Worm (Caenorhabditis elegans) whole organism, young adult: Measurements from ENCODE around the gene rfs-1.

Experiments used
- ama-1 ChIP-seq, 3 experiments: fragments of 150-350 bp in 1 of 3; sonication (generic microtip) in 2 of 3; optimal IDR thresholded peaks; 2 replicates each; lab custom pipeline; 2014 to 2018; ENCODE audit warnings: missing biosample characterization in 2 of 3, missing genetic modification characterization in 2 of 3, missing genetic modification reagents in 2 of 3
- him-1 ChIP-seq: sonication (generic microtip); optimal IDR thresholded peaks from 2 replicates; lab custom pipeline; 2016; ENCODE audit warnings: missing genotype, missing genetic modification reagents, missing genetic modification characterization, missing compliant biosample characterization
- nfya-2 ChIP-seq: fragments of 200-800 bp; sonication (Bioruptor generic); IDR thresholded peaks from 2 replicates; pipeline ENCODE4 v1.3.6; 2022; ENCODE audit warnings: missing genetic modification reagents, missing genetic modification characterization, missing compliant biosample characterization
- pha-4 ChIP-seq: fragments of 150-350 bp; sonication (generic microtip); optimal IDR thresholded peaks from 2 replicates; lab custom pipeline; 2014; ENCODE audit warnings: missing biosample characterization, missing genetic modification reagents, missing genetic modification characterization
- snpc-4 ChIP-seq, 5 experiments: fragments of 150-350 bp in 1 of 5; sonication (generic microtip) in 4 of 5; optimal IDR thresholded peaks; 2 replicates each; lab custom pipeline; 2014 to 2018; ENCODE audit warnings: missing genetic modification characterization in 5 of 5, missing biosample characterization in 3 of 5, antibody characterized with exemption in 2 of 5, mild to moderate bottlenecking in 2 of 5, missing compliant biosample characterization in 2 of 5, missing genotype in 2 of 5, moderate library complexity in 2 of 5, missing genetic modification reagents in 1 of 5

DNA sequence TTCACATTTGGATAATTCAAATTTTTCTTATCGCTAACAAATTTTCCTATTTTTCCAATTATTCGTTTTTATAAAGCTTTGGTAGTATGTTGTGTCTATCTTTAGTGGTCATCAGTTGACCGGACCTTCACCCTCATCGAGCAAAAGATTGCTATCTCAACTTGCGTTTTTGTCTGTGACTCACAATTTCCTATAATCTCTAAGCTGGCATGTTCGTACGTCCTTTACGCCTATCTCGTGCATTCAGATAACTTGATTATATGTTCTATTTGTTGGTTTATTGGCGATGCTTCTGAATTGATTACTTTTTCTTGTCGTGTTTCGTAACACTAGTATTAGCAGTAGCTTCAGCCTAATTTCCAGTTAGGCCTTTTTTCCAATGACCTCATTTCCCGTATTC, 53.3 kb downstream of the rfs-1 start:
- TF ChIP-seq nfya-2 (no peak), ama-1 (optimal IDR thresholded peaks at IDR 0.05; lab: Kevin White, UChicago) (no peak), ama-1 (GFP tag; optimal IDR thresholded peaks at IDR 0.05; lab: Kevin White, UChicago) (no peak), him-1 (tag; lab: Kevin White, UChicago) (no peak), pha-4 (tag; lab: Kevin White, UChicago) (no peak), snpc-4 (GFP tag; optimal IDR thresholded peaks at IDR 0.05; lab: Kevin White, UChicago) (no peak), snpc-4 (tag; optimal IDR thresholded peaks at IDR 0.05; lab: Kevin White, UChicago) (no peak)
